Fruit fly (Drosophila melanogaster) whole organism, adult: ENCODE measurements around the gene Pits.
A peak's percentile ranks its signal among the peaks of the same experiment; 100 is the strongest.

ENCODE experiments used
- CG1620 ChIP-seq: fragments of 200-800 bp; sonication (Bioruptor generic); optimal IDR thresholded peaks from 2 replicates; lab custom pipeline; 2016; ENCODE audit warnings: missing biosample characterization, missing genetic modification characterization
- CG5204 ChIP-seq: fragments of 200-800 bp; sonication (Bioruptor generic); optimal IDR thresholded peaks from 2 replicates; lab custom pipeline; 2016; ENCODE audit warnings: missing biosample characterization, missing genetic modification characterization
- Mnt ChIP-seq: fragments of 200-800 bp; sonication (Bioruptor generic); optimal IDR thresholded peaks from 2 replicates; lab custom pipeline; 2016; ENCODE audit warnings: missing biosample characterization, mild to moderate bottlenecking, missing genetic modification characterization
- bab1 ChIP-seq: fragments of 200-800 bp; sonication (Bioruptor generic); optimal IDR thresholded peaks from 3 replicates; lab custom pipeline; 2019; ENCODE audit warnings: missing biosample characterization, mild to moderate bottlenecking, missing genetic modification characterization, moderate library complexity
- cic ChIP-seq: fragments of 200-800 bp; sonication (Bioruptor generic); optimal IDR thresholded peaks from 2 replicates; lab custom pipeline; 2017; ENCODE audit warnings: missing biosample characterization, mild to moderate bottlenecking, missing genetic modification characterization, moderate library complexity
- cnc ChIP-seq, 2 experiments: fragments of >200 bp; optimal IDR thresholded peaks; 2 replicates each; lab custom pipeline; 2017
- kay ChIP-seq: fragments of 200-800 bp; sonication (Bioruptor generic); peaks from one replicate; lab custom pipeline; 2016; ENCODE audit warnings: missing biosample characterization, missing genetic modification characterization, borderline replicate concordance
- pad ChIP-seq: fragments of 200-800 bp; sonication (Bioruptor generic); optimal IDR thresholded peaks from 3 replicates; lab custom pipeline; 2017; ENCODE audit warnings: missing biosample characterization, missing genetic modification characterization, mild to moderate bottlenecking, moderate library complexity, missing genetic modification reagents
- tj ChIP-seq: fragments of 200-800 bp; sonication (Bioruptor generic); optimal IDR thresholded peaks from 3 replicates; lab custom pipeline; 2017; ENCODE audit warnings: missing biosample characterization, mild to moderate bottlenecking, missing genetic modification characterization, moderate library complexity

dm6 chrX:12582984-12583869 is at the start of gene Pits:
- TF ChIP-seq bab1, result peak; percentile 87
- TF ChIP-seq cnc (optimal IDR thresholded peaks at IDR 0.05; lab: Kevin White, UChicago), result no peak
- peak; percentile 89 for TF ChIP-seq cic
- peak; percentile 49 for TF ChIP-seq pad
- TF ChIP-seq CG5204 (GFP tag; lab: Kevin White, UChicago), result no peak
- no peak for TF ChIP-seq kay (GFP tag; lab: Kevin White, UChicago)
- peak; percentile 66 for TF ChIP-seq CG1620
- TF ChIP-seq tj (GFP tag; lab: Kevin White, UChicago), result peak; percentile 76
- peak; percentile 98 for TF ChIP-seq Mnt
